Fruit fly (Drosophila melanogaster): Measurements from ENCODE around the gene Mondo.

dm6 chr2L:21330823-21331222 is 21.0 kb upstream of the Mondo start:
- TF ChIP-seq Myc (optimal IDR thresholded peaks at IDR 0.05) (no peak), h (optimal IDR thresholded peaks at IDR 0.05) (no peak)

All from Kc167 (cell line).